Fruit fly (Drosophila melanogaster): Measurements from ENCODE around the gene AsnS.

The AsnS gene

DNA sequence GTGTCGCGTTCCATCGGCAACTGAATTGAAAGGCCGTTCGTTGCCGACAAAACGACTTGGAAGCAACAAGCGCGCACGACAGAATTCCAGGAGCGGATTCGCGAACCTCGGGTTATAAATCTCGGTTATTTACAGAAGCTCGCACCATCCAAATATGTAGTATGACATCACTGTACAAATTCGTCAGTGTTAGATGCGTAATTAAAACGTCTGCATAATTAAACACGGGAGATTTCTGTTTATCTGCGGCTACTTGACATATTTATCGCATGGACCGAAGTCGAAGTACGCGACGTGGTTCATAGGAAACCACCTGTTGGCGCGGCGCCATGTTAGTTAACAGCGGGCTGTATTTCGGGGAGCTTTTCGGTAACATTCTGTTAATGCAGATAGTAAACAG lies 1.0 kb upstream of the AsnS start, which contains the start of gene Ac78C (continued):
- TF ChIP-seq hbn (GFP tag; IDR thresholded peaks at IDR 0.05; ENCODE audit: partially characterized antibody), result peak; percentile 44; the same call in 1 of the 2 replicates
- TF ChIP-seq odd (GFP tag; optimal IDR thresholded peaks at IDR 0.05), result peak; percentile 73
- peak; percentile 66; the same call in 2 of the 3 replicates for TF ChIP-seq CG11093 (GFP tag; IDR thresholded peaks at IDR 0.05)
- peak; percentile 64 for TF ChIP-seq CG11723 (GFP tag; optimal IDR thresholded peaks at IDR 0.05)
- no peak; the same call in 1 of the 2 replicates for TF ChIP-seq CG31441 (GFP tag; IDR thresholded peaks at IDR 0.05)
- peak; percentile 84 for TF ChIP-seq CG6765 (GFP tag; optimal IDR thresholded peaks at IDR 0.05)
- TF ChIP-seq CG10462 (GFP tag; optimal IDR thresholded peaks at IDR 0.05), result peak; percentile 64
- peak; percentile 79 for TF ChIP-seq Mad (GFP tag; optimal IDR thresholded peaks at IDR 0.05)
- peak; percentile 75 for TF ChIP-seq CG10274 (GFP tag; optimal IDR thresholded peaks at IDR 0.05)
- TF ChIP-seq tio (GFP tag; optimal IDR thresholded peaks at IDR 0.05), result peak; percentile 24
- peak; percentile 99 for TF ChIP-seq Ets65A (GFP tag)
- TF ChIP-seq Ptx1 (GFP tag; IDR thresholded peaks at IDR 0.05), result peak; percentile 88
- peak; percentile 70 for TF ChIP-seq NC2β (GFP tag; optimal IDR thresholded peaks at IDR 0.05)
- TF ChIP-seq PHDP (tag; optimal IDR thresholded peaks at IDR 0.05), result peak; percentile 86
- TF ChIP-seq nau (GFP tag; optimal IDR thresholded peaks at IDR 0.05), result peak; percentile 82
- TF ChIP-seq CG1024 (GFP tag; IDR thresholded peaks at IDR 0.05), result peak; percentile 49; the same call in 1 of the 2 replicates
- no peak for TF ChIP-seq pan (optimal IDR thresholded peaks at IDR 0.05)
- TF ChIP-seq pan (GFP tag; optimal IDR thresholded peaks at IDR 0.05 in 1 of 2, IDR thresholded peaks at IDR 0.05 in 1 of 2), result peak in 1 of 2 experiments; percentile 91
- TF ChIP-seq CG6791 (GFP tag; IDR thresholded peaks at IDR 0.05; ENCODE audit: partially characterized antibody), result no peak; the same call in 2 of the 3 replicates
- peak; percentile 87 for TF ChIP-seq ci (GFP tag; IDR thresholded peaks at IDR 0.05)
- TF ChIP-seq CG3281 (GFP tag; optimal IDR thresholded peaks at IDR 0.05), result peak; percentile 92
- peak; percentile 88 for TF ChIP-seq CG8944 (GFP tag; optimal IDR thresholded peaks at IDR 0.05)
- peak; percentile 70 for TF ChIP-seq CG15011 (GFP tag; optimal IDR thresholded peaks at IDR 0.05)
- TF ChIP-seq Eip74EF (GFP tag; optimal IDR thresholded peaks at IDR 0.05), result peak in 1 of 2 experiments; percentile 52
- no peak for TF ChIP-seq CG9797 (GFP tag; optimal IDR thresholded peaks at IDR 0.05)
- peak; percentile 70 for TF ChIP-seq CG18476 (GFP tag; optimal IDR thresholded peaks at IDR 0.05)
- TF ChIP-seq Lpt (GFP tag; optimal IDR thresholded peaks at IDR 0.05), result no peak
- peak; percentile 40; the same call in 1 of the 2 replicates for TF ChIP-seq GATAe (GFP tag; conservative IDR thresholded peaks at IDR 0.05)
- TF ChIP-seq CG6272 (GFP tag; IDR thresholded peaks at IDR 0.05), result peak; percentile 73
- peak; percentile 89 for TF ChIP-seq ranshi (GFP tag; IDR thresholded peaks at IDR 0.05)
- peak; percentile 98 for TF ChIP-seq mirr (GFP tag; optimal IDR thresholded peaks at IDR 0.05)
- peak; percentile 14 for TF ChIP-seq CG9727 (GFP tag; optimal IDR thresholded peaks at IDR 0.05)
- TF ChIP-seq CG2712 (tag; optimal IDR thresholded peaks at IDR 0.05), result no peak
- TF ChIP-seq CG14050 (GFP tag; IDR thresholded peaks at IDR 0.05), result peak; percentile 81
- peak; percentile 72 for TF ChIP-seq CG12659 (GFP tag; optimal IDR thresholded peaks at IDR 0.05)
- TF ChIP-seq NFAT (GFP tag; IDR thresholded peaks at IDR 0.05), result peak; percentile 95
- peak; percentile 1 for TF ChIP-seq bigmax (GFP tag; optimal IDR thresholded peaks at IDR 0.05)
- peak; percentile 4 for TF ChIP-seq TFAM (GFP tag; optimal IDR thresholded peaks at IDR 0.05)
- peak; percentile 68 for TF ChIP-seq Asciz (GFP tag; optimal IDR thresholded peaks at IDR 0.05)
- peak; percentile 26; the same call in 1 of the 2 replicates for TF ChIP-seq Lim3 (GFP tag; IDR thresholded peaks at IDR 0.05)
- TF ChIP-seq slp2 (GFP tag; optimal IDR thresholded peaks at IDR 0.05), result peak; percentile 56
- no peak for TF ChIP-seq hb (GFP tag; IDR thresholded peaks at IDR 0.05; ENCODE audit: partially characterized antibody)
- peak; percentile 96 for TF ChIP-seq lab (GFP tag; optimal IDR thresholded peaks at IDR 0.05)
- peak; percentile 58 for TF ChIP-seq CG16815 (GFP tag; optimal IDR thresholded peaks at IDR 0.05)
- peak; percentile 76 for TF ChIP-seq tap (tag; optimal IDR thresholded peaks at IDR 0.05)
- peak; percentile 90 for TF ChIP-seq CG10147 (GFP tag; optimal IDR thresholded peaks at IDR 0.05)
- peak; percentile 45; the same call in 2 of the 3 replicates for TF ChIP-seq CG11560 (tag; IDR thresholded peaks at IDR 0.05)
- peak; percentile 90 for TF ChIP-seq Drgx (GFP tag; IDR thresholded peaks at IDR 0.05)
- peak; percentile 65; the same call in 2 of the 3 replicates for TF ChIP-seq otp (GFP tag; IDR thresholded peaks at IDR 0.05)
- TF ChIP-seq CG10979 (tag; optimal IDR thresholded peaks at IDR 0.05), result no peak
